Fruit fly (Drosophila melanogaster): ENCODE measurements around the gene Ccdc56.
A peak's percentile ranks its signal among the peaks of the same experiment; 100 is the strongest.

Gene Ccdc56

dm6 chr3L:11708633-11709116 lies at the start of gene Ccdc56, which contains the start of gene mtTFB1 (continued):
- TF ChIP-seq NK7.1 (GFP tag; optimal IDR thresholded peaks at IDR 0.05) (no peak), CG11085 (GFP tag; IDR thresholded peaks at IDR 0.05) (no peak), Scr (GFP tag; IDR thresholded peaks at IDR 0.05; ENCODE audit: partially characterized antibody) (peak; percentile 16; the same call in 1 of the 2 replicates), onecut (GFP tag; IDR thresholded peaks at IDR 0.05) (no peak), CG7745 (tag; optimal IDR thresholded peaks at IDR 0.05) (no peak), da (GFP tag; optimal IDR thresholded peaks at IDR 0.05) (no peak), gro (GFP tag; optimal IDR thresholded peaks at IDR 0.05) (no peak), NFAT (GFP tag; IDR thresholded peaks at IDR 0.05) (no peak), CG1832 (GFP tag; optimal IDR thresholded peaks at IDR 0.05) (no peak), nerfin-2 (GFP tag; IDR thresholded peaks at IDR 0.05; ENCODE audit: partially characterized antibody) (no peak), run (tag; optimal IDR thresholded peaks at IDR 0.05) (no peak), CG1233 (GFP tag; optimal IDR thresholded peaks at IDR 0.05) (no peak), pnt (GFP tag; optimal IDR thresholded peaks at IDR 0.05) (no peak), sna (GFP tag; IDR thresholded peaks at IDR 0.05; ENCODE audit: partially characterized antibody) (no peak), Fer2 (tag; optimal IDR thresholded peaks at IDR 0.05) (no peak), Awh (GFP tag; IDR thresholded peaks at IDR 0.05) (no peak), Usf (GFP tag; optimal IDR thresholded peaks at IDR 0.05) (no peak), ken (GFP tag; IDR thresholded peaks at IDR 0.05) (no peak), CG2199 (GFP tag; IDR thresholded peaks at IDR 0.05) (no peak), bcd (GFP tag; optimal IDR thresholded peaks at IDR 0.05) (no peak), chm (GFP tag; IDR thresholded peaks at IDR 0.05) (no peak), CG12659 (GFP tag; optimal IDR thresholded peaks at IDR 0.05) (peak; percentile 61), D19B (GFP tag; optimal IDR thresholded peaks at IDR 0.05) (no peak), corto (GFP tag; optimal IDR thresholded peaks at IDR 0.05) (peak; percentile 33), HLH4C (GFP tag; IDR thresholded peaks at IDR 0.05; ENCODE audit: partially characterized antibody) (no peak), CG8765 (GFP tag; IDR thresholded peaks at IDR 0.05) (no peak), odd (GFP tag; optimal IDR thresholded peaks at IDR 0.05) (no peak), toy (GFP tag; IDR thresholded peaks at IDR 0.05) (no peak), Sox102F (GFP tag; optimal IDR thresholded peaks at IDR 0.05) (no peak), maf-S (GFP tag; optimal IDR thresholded peaks at IDR 0.05) (no peak), CG13123 (GFP tag; optimal IDR thresholded peaks at IDR 0.05) (no peak), CG7372 (GFP tag; IDR thresholded peaks at IDR 0.05) (no peak), CG13424 (tag; optimal IDR thresholded peaks at IDR 0.05) (peak; percentile 2), so (GFP tag; IDR thresholded peaks at IDR 0.05) (no peak), Lhr (GFP tag; optimal IDR thresholded peaks at IDR 0.05) (peak; percentile 82), grau (tag; optimal IDR thresholded peaks at IDR 0.05) (peak; percentile 64), Dip3 (GFP tag; optimal IDR thresholded peaks at IDR 0.05) (no peak), CG10543 (GFP tag; optimal IDR thresholded peaks at IDR 0.05) (no peak), emc (GFP tag; optimal IDR thresholded peaks at IDR 0.05) (no peak), CG6654 (GFP tag; optimal IDR thresholded peaks at IDR 0.05) (no peak), CG15011 (GFP tag; optimal IDR thresholded peaks at IDR 0.05) (no peak), BEAF-32 (GFP tag; optimal IDR thresholded peaks at IDR 0.05) (peak; percentile 51), Chrac-16 (GFP tag; optimal IDR thresholded peaks at IDR 0.05) (peak; percentile 8), CTCF (GFP tag; optimal IDR thresholded peaks at IDR 0.05) (peak; percentile 5), ab (GFP tag; optimal IDR thresholded peaks at IDR 0.05) (no peak), pho (GFP tag; optimal IDR thresholded peaks at IDR 0.05) (peak; percentile 13), hbn (GFP tag; IDR thresholded peaks at IDR 0.05; ENCODE audit: partially characterized antibody) (no peak), dpn (GFP tag; optimal IDR thresholded peaks at IDR 0.05) (no peak), CG7963 (GFP tag; IDR thresholded peaks at IDR 0.05; ENCODE audit: partially characterized antibody) (no peak), Vsx1 (GFP tag; optimal IDR thresholded peaks at IDR 0.05) (no peak), Med (GFP tag) (peak; percentile 65), slbo (GFP tag; IDR thresholded peaks at IDR 0.05) (no peak)

Data from whole organism, embryonic.